Fruit fly (Drosophila melanogaster): ENCODE results near the gene mIF2.

dm6 chr3R:28580540-28581095, 36.0 kb upstream of the mIF2 start:
- TF ChIP-seq CG3032 (tag; optimal IDR thresholded peaks at IDR 0.05) (no peak), fkh (GFP tag; optimal IDR thresholded peaks at IDR 0.05) (peak; percentile 95), CG11294 (GFP tag; IDR thresholded peaks at IDR 0.05) (no peak)
